Fruit fly (Drosophila melanogaster): Measurements from ENCODE around the gene ogre.

Gene ogre

DNA sequence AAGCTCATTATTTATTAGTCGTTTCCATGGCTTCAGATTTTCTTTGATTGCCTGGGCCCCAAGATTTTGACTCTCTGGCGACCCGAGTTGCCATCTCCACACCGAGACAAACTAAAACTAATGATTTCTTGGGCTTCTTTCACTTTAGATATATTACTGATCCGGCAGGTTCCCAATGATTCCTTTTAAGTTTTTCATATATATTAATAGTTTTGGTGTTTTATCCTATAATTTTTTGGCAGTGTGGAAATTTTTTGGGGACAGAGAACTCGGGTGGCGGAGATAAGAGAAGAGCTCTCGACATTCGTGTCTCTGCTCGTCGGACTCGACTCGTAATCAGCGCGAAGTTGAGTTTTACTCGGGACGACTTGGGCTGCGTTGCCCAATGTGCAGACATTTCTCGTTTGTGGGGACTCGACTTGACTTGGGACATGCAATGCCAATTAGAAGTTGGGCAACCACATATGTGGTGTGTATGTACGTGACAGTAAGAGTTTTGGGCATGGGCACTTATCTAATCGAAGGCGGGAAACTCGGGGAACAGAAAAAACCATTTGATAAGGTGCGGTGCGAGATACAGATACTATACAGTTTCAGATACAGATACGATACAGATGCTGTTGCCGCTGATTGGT lies 10.1 kb upstream of the ogre start (continued):
- TF ChIP-seq Met (GFP tag; optimal IDR thresholded peaks at IDR 0.05) (peak; percentile 64), Sox15 (GFP tag; optimal IDR thresholded peaks at IDR 0.05) (no peak), CG8319 (GFP tag; optimal IDR thresholded peaks at IDR 0.05) (no peak), salr (GFP tag; optimal IDR thresholded peaks at IDR 0.05) (peak in 1 of 2 experiments; percentile 33), fkh (GFP tag; optimal IDR thresholded peaks at IDR 0.05) (no peak), achi (GFP tag; optimal IDR thresholded peaks at IDR 0.05) (peak; percentile 40), topi (GFP tag; optimal IDR thresholded peaks at IDR 0.05) (peak; percentile 62), CG7368 (GFP tag; optimal IDR thresholded peaks at IDR 0.05) (no peak), CG3032 (tag; optimal IDR thresholded peaks at IDR 0.05) (peak; percentile 18), Eip75B (GFP tag; optimal IDR thresholded peaks at IDR 0.05) (no peak), Eip78C (GFP tag) (peak; percentile 74), vri (GFP tag; optimal IDR thresholded peaks at IDR 0.05) (peak; percentile 56), CG6276 (GFP tag; optimal IDR thresholded peaks at IDR 0.05) (peak; percentile 33), Smox (GFP tag; optimal IDR thresholded peaks at IDR 0.05) (peak; percentile 20), Ets21C (GFP tag; optimal IDR thresholded peaks at IDR 0.05) (peak; percentile 7), CG10669 (GFP tag; optimal IDR thresholded peaks at IDR 0.05) (no peak), Sox102F (GFP tag; optimal IDR thresholded peaks at IDR 0.05) (peak; percentile 37), cyc (GFP tag; optimal IDR thresholded peaks at IDR 0.05) (peak; percentile 24), spab (GFP tag; optimal IDR thresholded peaks at IDR 0.05) (peak; percentile 2), Hr38 (GFP tag; optimal IDR thresholded peaks at IDR 0.05) (no peak), CG11294 (GFP tag; IDR thresholded peaks at IDR 0.05) (no peak)

DNA sequence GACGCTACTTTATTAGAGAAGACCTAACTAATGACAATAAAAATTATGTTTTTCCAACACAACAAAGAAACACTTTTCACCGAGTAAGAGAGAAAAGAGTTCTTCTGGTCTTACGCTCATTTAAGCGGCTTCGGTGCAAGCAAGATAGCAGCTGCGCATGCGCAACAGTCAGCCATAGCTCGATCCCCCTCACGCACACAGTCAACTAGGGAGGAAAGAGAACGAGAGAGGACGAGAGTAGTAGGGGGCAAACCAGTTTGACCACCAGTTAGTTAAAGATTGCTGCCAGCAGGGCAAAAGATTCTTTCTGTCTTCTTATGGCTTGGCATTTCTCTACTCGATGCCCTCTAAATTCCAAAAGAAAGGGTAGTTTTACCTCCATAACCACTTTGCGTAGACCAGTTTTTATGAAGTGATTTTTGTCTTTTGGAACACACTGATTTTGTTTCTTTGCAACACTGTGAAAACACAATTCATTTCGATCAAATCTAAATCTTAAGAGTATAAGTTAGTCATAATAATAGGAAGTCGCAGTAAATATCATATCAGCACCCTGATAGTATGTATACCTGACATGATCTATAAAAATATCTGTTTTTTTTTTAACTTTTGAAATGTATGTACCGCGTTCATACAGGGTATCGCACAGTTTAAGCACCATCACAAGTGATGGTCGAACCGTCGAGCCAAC lies 9.5 kb upstream of the ogre start:
- TF ChIP-seq CG16779 (tag; optimal IDR thresholded peaks at IDR 0.05) (no peak), acj6 (GFP tag; optimal IDR thresholded peaks at IDR 0.05) (peak; percentile 46), Ets21C (GFP tag; optimal IDR thresholded peaks at IDR 0.05) (no peak), Hr38 (GFP tag; optimal IDR thresholded peaks at IDR 0.05) (no peak), CG8119 (GFP tag; IDR thresholded peaks at IDR 0.05) (no peak), CG6854 (GFP tag; optimal IDR thresholded peaks at IDR 0.05) (no peak), CG11902 (GFP tag; optimal IDR thresholded peaks at IDR 0.05) (no peak), CG1621 (tag; optimal IDR thresholded peaks at IDR 0.05) (no peak), Hr4 (GFP tag; optimal IDR thresholded peaks at IDR 0.05) (peak; percentile 49), svp (GFP tag) (no peak), Eip78C (GFP tag) (peak; percentile 81), CG6276 (GFP tag; optimal IDR thresholded peaks at IDR 0.05) (peak; percentile 28), dac (GFP tag; optimal IDR thresholded peaks at IDR 0.05) (no peak), CG34406 (GFP tag; optimal IDR thresholded peaks at IDR 0.05) (no peak), CG8319 (GFP tag; optimal IDR thresholded peaks at IDR 0.05) (no peak), CG8632 (GFP tag; optimal IDR thresholded peaks at IDR 0.05) (peak; percentile 34), eg (GFP tag; IDR thresholded peaks at IDR 0.05) (no peak), Smox (GFP tag; optimal IDR thresholded peaks at IDR 0.05) (peak; percentile 42), topi (GFP tag; optimal IDR thresholded peaks at IDR 0.05) (no peak), cyc (GFP tag; optimal IDR thresholded peaks at IDR 0.05) (peak; percentile 38), CG3919 (GFP tag; optimal IDR thresholded peaks at IDR 0.05) (peak; percentile 29), vri (GFP tag; optimal IDR thresholded peaks at IDR 0.05) (no peak), Sox102F (GFP tag; optimal IDR thresholded peaks at IDR 0.05) (peak; percentile 40), CG7368 (GFP tag; optimal IDR thresholded peaks at IDR 0.05) (no peak), CG3032 (tag; optimal IDR thresholded peaks at IDR 0.05) (no peak), Met (GFP tag; optimal IDR thresholded peaks at IDR 0.05) (no peak), CG10669 (GFP tag; optimal IDR thresholded peaks at IDR 0.05) (no peak), CG15336 (GFP tag; IDR thresholded peaks at IDR 0.05) (no peak; the same call in 1 of the 2 replicates), Gug (GFP tag; IDR thresholded peaks at IDR 0.05) (no peak), Ets96B (tag; optimal IDR thresholded peaks at IDR 0.05) (peak; percentile 17), dsx (GFP tag; optimal IDR thresholded peaks at IDR 0.05; ENCODE audit: poor library complexity, severe bottlenecking) (peak; percentile 28), ss (GFP tag; optimal IDR thresholded peaks at IDR 0.05) (peak in 1 of 2 experiments; percentile 54), Eip93F (GFP tag; optimal IDR thresholded peaks at IDR 0.05) (no peak), Sox14 (GFP tag; optimal IDR thresholded peaks at IDR 0.05) (peak; percentile 35), CG32006 (GFP tag; optimal IDR thresholded peaks at IDR 0.05) (peak; percentile 65), Blimp-1 (GFP tag; optimal IDR thresholded peaks at IDR 0.05) (no peak), lz (GFP tag; optimal IDR thresholded peaks at IDR 0.05) (peak; percentile 6), CG6808 (GFP tag; optimal IDR thresholded peaks at IDR 0.05) (peak; percentile 38), CG4318 (GFP tag; optimal IDR thresholded peaks at IDR 0.05) (no peak), salr (GFP tag; optimal IDR thresholded peaks at IDR 0.05) (peak in 1 of 2 experiments; percentile 59)
